Fruit fly (Drosophila melanogaster) whole organism, adult: ENCODE measurements around the gene Cpr72Ec.

Experiments
- CG14711 ChIP-seq: fragments of 200-800 bp; sonication (Bioruptor generic); optimal IDR thresholded peaks from 2 replicates; lab custom pipeline; 2018; ENCODE audit warnings: missing biosample characterization, mild to moderate bottlenecking, missing genetic modification characterization, moderate library complexity
- CG1620 ChIP-seq: fragments of 200-800 bp; sonication (Bioruptor generic); optimal IDR thresholded peaks from 2 replicates; lab custom pipeline; 2016; ENCODE audit warnings: missing biosample characterization, missing genetic modification characterization
- CG33017 ChIP-seq: fragments of 200-800 bp; sonication (Bioruptor generic); optimal IDR thresholded peaks from 2 replicates; lab custom pipeline; 2018; ENCODE audit warnings: missing biosample characterization, mild to moderate bottlenecking, missing genetic modification characterization, moderate library complexity
- CG5204 ChIP-seq: fragments of 200-800 bp; sonication (Bioruptor generic); optimal IDR thresholded peaks from 2 replicates; lab custom pipeline; 2016; ENCODE audit warnings: missing biosample characterization, missing genetic modification characterization
- CG7045 ChIP-seq: fragments of 200-800 bp; sonication (Bioruptor generic); optimal IDR thresholded peaks from 2 replicates; lab custom pipeline; 2017; ENCODE audit warnings: missing biosample characterization, mild to moderate bottlenecking, missing genetic modification characterization
- Crg-1 ChIP-seq: fragments of 200-800 bp; sonication (Bioruptor generic); optimal IDR thresholded peaks from 2 replicates; lab custom pipeline; 2016; ENCODE audit warnings: missing biosample characterization, missing genetic modification characterization
- Hr96 ChIP-seq: fragments of 200-800 bp; sonication (Bioruptor generic); optimal IDR thresholded peaks from 2 replicates; lab custom pipeline; 2016; ENCODE audit warnings: missing biosample characterization, missing genetic modification characterization
- Mnt ChIP-seq: fragments of 200-800 bp; sonication (Bioruptor generic); optimal IDR thresholded peaks from 2 replicates; lab custom pipeline; 2016; ENCODE audit warnings: missing biosample characterization, mild to moderate bottlenecking, missing genetic modification characterization
- bab1 ChIP-seq: fragments of 200-800 bp; sonication (Bioruptor generic); optimal IDR thresholded peaks from 3 replicates; lab custom pipeline; 2019; ENCODE audit warnings: missing biosample characterization, mild to moderate bottlenecking, missing genetic modification characterization, moderate library complexity
- cic ChIP-seq: fragments of 200-800 bp; sonication (Bioruptor generic); optimal IDR thresholded peaks from 2 replicates; lab custom pipeline; 2017; ENCODE audit warnings: missing biosample characterization, mild to moderate bottlenecking, missing genetic modification characterization, moderate library complexity
- cnc ChIP-seq, 2 experiments: fragments of >200 bp; optimal IDR thresholded peaks; 2 replicates each; lab custom pipeline; 2017
- ovo ChIP-seq: fragments of 200-800 bp; sonication (Bioruptor generic); optimal IDR thresholded peaks from 2 replicates; lab custom pipeline; 2016; ENCODE audit warnings: missing biosample characterization, missing genetic modification characterization
- tj ChIP-seq: fragments of 200-800 bp; sonication (Bioruptor generic); optimal IDR thresholded peaks from 3 replicates; lab custom pipeline; 2017; ENCODE audit warnings: missing biosample characterization, mild to moderate bottlenecking, missing genetic modification characterization, moderate library complexity
- toe ChIP-seq: fragments of 200-800 bp; sonication (Bioruptor generic); optimal IDR thresholded peaks from 2 replicates; lab custom pipeline; 2016; ENCODE audit warnings: missing biosample characterization, missing genetic modification characterization

DNA sequence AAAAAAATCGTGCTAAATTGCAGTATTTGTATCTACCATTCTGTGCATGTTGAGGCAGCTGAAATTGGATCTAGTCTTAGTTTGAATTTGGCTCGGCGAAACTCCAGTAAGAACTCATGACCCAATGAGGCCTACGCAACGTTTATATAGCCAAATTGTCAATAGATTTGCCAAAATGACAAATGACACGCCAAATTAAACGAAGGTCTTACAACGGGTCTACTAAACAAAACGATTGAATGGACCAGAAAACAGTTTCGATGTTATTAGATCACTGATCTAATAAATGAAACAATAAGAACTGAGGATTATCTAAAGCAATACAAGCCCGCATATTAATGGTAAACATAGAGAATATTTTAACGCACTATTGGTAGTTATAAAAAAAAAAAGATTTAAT lies 46.0 kb downstream of the Cpr72Ec start, which contains the start of gene CG42718:
- no peak for TF ChIP-seq Hr96 (GFP tag; lab: Kevin White, UChicago)
- TF ChIP-seq bab1 (GFP tag; lab: Kevin White, UChicago) = no peak
- TF ChIP-seq Crg-1 (GFP tag; lab: Kevin White, UChicago) = no peak
- TF ChIP-seq CG33017 (tag; lab: Kevin White, UChicago) = no peak
- no peak for TF ChIP-seq tj (GFP tag; lab: Kevin White, UChicago)
- no peak for TF ChIP-seq toe (GFP tag; lab: Kevin White, UChicago)
- no peak for TF ChIP-seq CG14711 (tag; lab: Kevin White, UChicago)
- no peak for TF ChIP-seq Mnt
- no peak for TF ChIP-seq CG5204 (GFP tag; lab: Kevin White, UChicago)
- no peak for TF ChIP-seq cnc (optimal IDR thresholded peaks at IDR 0.05; lab: Kevin White, UChicago)
- TF ChIP-seq CG1620 (GFP tag; lab: Kevin White, UChicago) = no peak
- TF ChIP-seq ovo (GFP tag; lab: Kevin White, UChicago) = no peak
- no peak for TF ChIP-seq CG7045 (GFP tag; lab: Kevin White, UChicago)
- no peak for TF ChIP-seq cic (GFP tag; lab: Kevin White, UChicago)
